Worm (Caenorhabditis elegans) whole organism, late embryonic: Measurements from ENCODE around the gene otpl-1.

Source experiments
- C08G9.2 ChIP-seq: sonication (generic microtip); optimal IDR thresholded peaks from 2 replicates; lab custom pipeline; 2016; ENCODE audit warnings: mild to moderate bottlenecking, missing genetic modification characterization, moderate library complexity, missing compliant biosample characterization
- F13H6.1 ChIP-seq: sonication (generic microtip); optimal IDR thresholded peaks from 2 replicates; lab custom pipeline; 2016; ENCODE audit warnings: missing genetic modification characterization, missing compliant biosample characterization
- K02D7.2 ChIP-seq: sonication (generic microtip); optimal IDR thresholded peaks from 2 replicates; lab custom pipeline; 2017; ENCODE audit warnings: mild to moderate bottlenecking, missing genetic modification characterization, missing compliant biosample characterization
- T23F11.4 ChIP-seq: fragments of 200-800 bp; sonication (Bioruptor generic); optimal IDR thresholded peaks from 2 replicates; lab custom pipeline; 2018; ENCODE audit warnings: mild to moderate bottlenecking, missing genetic modification characterization, missing compliant biosample characterization
- ceh-14 ChIP-seq: sonication (generic microtip); optimal IDR thresholded peaks from 2 replicates; lab custom pipeline; 2016; ENCODE audit warnings: missing genotype, missing genetic modification characterization, missing compliant biosample characterization
- ceh-19 ChIP-seq: fragments of 200-800 bp; sonication (Bioruptor generic); optimal IDR thresholded peaks from 2 replicates; lab custom pipeline; 2018; ENCODE audit warnings: mild to moderate bottlenecking, missing genetic modification characterization, missing compliant biosample characterization
- ceh-2 ChIP-seq: sonication (generic microtip); optimal IDR thresholded peaks from 2 replicates; lab custom pipeline; 2016; ENCODE audit warnings: missing genotype, missing genetic modification characterization, missing compliant biosample characterization
- ceh-22 ChIP-seq: sonication (generic microtip); optimal IDR thresholded peaks from 2 replicates; lab custom pipeline; 2017; ENCODE audit warnings: missing biosample characterization, missing genetic modification characterization
- ceh-24 ChIP-seq: sonication (generic microtip); optimal IDR thresholded peaks from 2 replicates; lab custom pipeline; 2016; ENCODE audit warnings: mild to moderate bottlenecking, missing genetic modification characterization, missing compliant biosample characterization
- ceh-31 ChIP-seq: sonication (generic microtip); optimal IDR thresholded peaks from 2 replicates; lab custom pipeline; 2016; ENCODE audit warnings: missing genetic modification characterization, missing compliant biosample characterization
- ceh-34 ChIP-seq: sonication (generic microtip); optimal IDR thresholded peaks from 2 replicates; lab custom pipeline; 2016; ENCODE audit warnings: mild to moderate bottlenecking, missing genetic modification characterization, missing compliant biosample characterization
- ceh-48 ChIP-seq: sonication (generic microtip); optimal IDR thresholded peaks from 2 replicates; lab custom pipeline; 2016; ENCODE audit warnings: missing genetic modification characterization, inconsistent platforms, missing compliant biosample characterization
- ceh-6 ChIP-seq: fragments of 200-800 bp; sonication (Bioruptor generic); optimal IDR thresholded peaks from 2 replicates; lab custom pipeline; 2018; ENCODE audit warnings: mild to moderate bottlenecking, missing genetic modification characterization, missing compliant biosample characterization
- dmd-4 ChIP-seq: sonication (generic microtip); optimal IDR thresholded peaks from 2 replicates; lab custom pipeline; 2016; ENCODE audit warnings: borderline replicate concordance, missing genetic modification characterization, missing compliant biosample characterization
- dve-1 ChIP-seq: sonication (generic microtip); optimal IDR thresholded peaks from 2 replicates; lab custom pipeline; 2017; ENCODE audit warnings: antibody characterized with exemption, mild to moderate bottlenecking, missing genetic modification characterization, missing compliant biosample characterization
- elt-2 ChIP-seq: sonication (generic microtip); optimal IDR thresholded peaks from 2 replicates; lab custom pipeline; 2016; ENCODE audit warnings: missing genetic modification reagents, missing genetic modification characterization, missing compliant biosample characterization
- elt-4 ChIP-seq: sonication (generic microtip); optimal IDR thresholded peaks from 2 replicates; lab custom pipeline; 2016; ENCODE audit warnings: missing genetic modification characterization, missing compliant biosample characterization
- ets-4 ChIP-seq: sonication (generic microtip); optimal IDR thresholded peaks from 2 replicates; lab custom pipeline; 2016; ENCODE audit warnings: missing genetic modification characterization, missing compliant biosample characterization
- eyg-1 ChIP-seq: sonication (generic microtip); optimal IDR thresholded peaks from 2 replicates; lab custom pipeline; 2016; ENCODE audit warnings: missing genotype, missing genetic modification characterization, missing compliant biosample characterization
- fkh-6 ChIP-seq: sonication (generic microtip); optimal IDR thresholded peaks from 2 replicates; lab custom pipeline; 2016; ENCODE audit warnings: missing genetic modification characterization, missing compliant biosample characterization
- hlh-15 ChIP-seq: sonication (generic microtip); optimal IDR thresholded peaks from 2 replicates; lab custom pipeline; 2016; ENCODE audit warnings: missing genetic modification characterization, missing compliant biosample characterization
- hlh-30 ChIP-seq: sonication (generic microtip); optimal IDR thresholded peaks from 2 replicates; lab custom pipeline; 2017; ENCODE audit warnings: antibody characterized with exemption, missing genetic modification characterization, missing compliant biosample characterization; ENCODE audit not compliant: insufficient read depth
- hlh-6 ChIP-seq: sonication (generic microtip); optimal IDR thresholded peaks from 2 replicates; lab custom pipeline; 2016; ENCODE audit warnings: missing genotype, missing genetic modification characterization, missing compliant biosample characterization
- lim-6 ChIP-seq: sonication (generic microtip); optimal IDR thresholded peaks from 2 replicates; lab custom pipeline; 2016; ENCODE audit warnings: missing genetic modification characterization, missing compliant biosample characterization
- madf-2 ChIP-seq: sonication (generic microtip); optimal IDR thresholded peaks from 2 replicates; lab custom pipeline; 2017; ENCODE audit warnings: missing genetic modification characterization, missing compliant biosample characterization
- mec-3 ChIP-seq: sonication (generic microtip); optimal IDR thresholded peaks from 2 replicates; lab custom pipeline; 2016; ENCODE audit warnings: borderline replicate concordance, missing genetic modification characterization, missing compliant biosample characterization
- nfya-1 ChIP-seq: sonication (generic microtip); optimal IDR thresholded peaks from 2 replicates; lab custom pipeline; 2017; ENCODE audit warnings: missing genetic modification characterization, mild to moderate bottlenecking, missing compliant biosample characterization, antibody characterized with exemption, moderate library complexity
- nhr-11 ChIP-seq: fragments of 150-350 bp; optimal IDR thresholded peaks from 2 replicates; lab custom pipeline; 2014; ENCODE audit warnings: missing biosample characterization, missing genetic modification characterization
- nhr-232 ChIP-seq: sonication (generic microtip); optimal IDR thresholded peaks from 2 replicates; lab custom pipeline; 2016; ENCODE audit warnings: missing genetic modification characterization, missing compliant biosample characterization
- npax-4 ChIP-seq: sonication (generic microtip); optimal IDR thresholded peaks from 2 replicates; lab custom pipeline; 2016; ENCODE audit warnings: missing genetic modification characterization, missing compliant biosample characterization
- odd-2 ChIP-seq: sonication (generic microtip); optimal IDR thresholded peaks from 2 replicates; lab custom pipeline; 2017; ENCODE audit warnings: antibody characterized with exemption, mild to moderate bottlenecking, missing genetic modification characterization, missing compliant biosample characterization
- pat-9 ChIP-seq: fragments of 200-800 bp; sonication (Bioruptor generic); optimal IDR thresholded peaks from 2 replicates; lab custom pipeline; 2018; ENCODE audit warnings: mild to moderate bottlenecking, missing genetic modification characterization, moderate library complexity, missing compliant biosample characterization
- pha-2 ChIP-seq: sonication (generic microtip); optimal IDR thresholded peaks from 2 replicates; lab custom pipeline; 2017; ENCODE audit warnings: mild to moderate bottlenecking, missing genetic modification characterization, missing compliant biosample characterization
- pha-4 ChIP-seq: fragments of 150-350 bp; optimal IDR thresholded peaks from 2 replicates; lab custom pipeline; 2018; ENCODE audit warnings: missing biosample characterization, missing genetic modification reagents, missing genetic modification characterization
- pros-1 ChIP-seq: fragments of 150-350 bp; optimal IDR thresholded peaks from 2 replicates; lab custom pipeline; 2014; ENCODE audit warnings: missing biosample characterization, missing genetic modification reagents, missing genetic modification characterization
- sdc-2 ChIP-seq: sonication (generic microtip); optimal IDR thresholded peaks from 2 replicates; lab custom pipeline; 2016; ENCODE audit warnings: missing genotype, missing genetic modification characterization, missing compliant biosample characterization
- sox-2 ChIP-seq: fragments of 200-800 bp; sonication (Bioruptor generic); IDR thresholded peaks from 2 replicates; pipeline ENCODE4 v1.3.6; 2022; ENCODE audit warnings: missing genetic modification reagents, missing genetic modification characterization, missing compliant biosample characterization
- sox-4 ChIP-seq: sonication (generic microtip); optimal IDR thresholded peaks from 2 replicates; lab custom pipeline; 2017; ENCODE audit warnings: mild to moderate bottlenecking, missing genetic modification characterization, inconsistent platforms, missing compliant biosample characterization
- tbx-2 ChIP-seq: sonication (generic microtip); optimal IDR thresholded peaks from 2 replicates; lab custom pipeline; 2016; ENCODE audit warnings: missing genetic modification characterization, missing compliant biosample characterization
- tbx-7 ChIP-seq: sonication (generic microtip); optimal IDR thresholded peaks from 2 replicates; lab custom pipeline; 2016; ENCODE audit warnings: missing genotype, missing genetic modification characterization, missing compliant biosample characterization
- ttx-3 ChIP-seq: sonication (generic microtip); optimal IDR thresholded peaks from 2 replicates; lab custom pipeline; 2016; ENCODE audit warnings: missing genetic modification reagents, missing genetic modification characterization, missing compliant biosample characterization
- unc-42 ChIP-seq: sonication (generic microtip); optimal IDR thresholded peaks from 2 replicates; lab custom pipeline; 2016; ENCODE audit warnings: missing genotype, missing genetic modification characterization, missing compliant biosample characterization
- unc-55 ChIP-seq: sonication (generic microtip); optimal IDR thresholded peaks from 2 replicates; lab custom pipeline; 2017; ENCODE audit warnings: missing biosample characterization, missing genetic modification reagents, missing genetic modification characterization
- unc-86 ChIP-seq: sonication (generic microtip); optimal IDR thresholded peaks from 2 replicates; lab custom pipeline; 2016; ENCODE audit warnings: missing genetic modification characterization, missing compliant biosample characterization

Gene otpl-1

DNA sequence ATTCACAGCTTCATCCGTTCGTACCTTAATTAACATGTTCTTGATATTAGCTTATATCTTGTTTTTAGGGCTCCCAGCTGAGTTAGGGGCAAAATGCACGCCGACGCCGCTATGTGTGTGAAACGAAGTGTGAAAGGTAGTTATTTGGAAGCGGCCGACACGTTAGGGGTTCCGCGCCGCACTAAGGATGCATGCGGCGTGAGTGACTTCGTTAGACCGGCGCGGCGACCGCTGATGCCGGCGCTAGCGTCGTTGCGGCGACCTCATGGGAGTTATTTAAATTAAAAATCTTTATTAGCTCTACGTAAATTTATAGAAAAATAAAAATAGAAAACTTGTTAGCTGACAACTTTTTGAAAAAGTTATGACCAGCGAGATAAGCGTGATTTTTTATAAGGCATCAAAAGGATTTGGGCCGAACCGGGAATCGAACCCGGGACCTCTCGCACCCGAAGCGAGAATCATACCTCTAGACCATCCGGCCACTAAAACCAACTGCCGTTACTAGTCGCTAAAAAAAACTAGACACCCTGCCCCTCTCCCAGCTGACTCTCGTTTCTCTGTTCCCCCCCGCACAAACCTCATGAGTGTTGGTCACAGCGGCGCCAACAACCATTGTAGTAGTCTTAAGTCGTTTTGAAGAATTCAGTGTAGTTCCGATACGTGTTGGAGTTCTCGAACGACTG, 16.9 kb upstream of the otpl-1 start (continued):
- TF ChIP-seq unc-86 (peak; percentile 32), ceh-48 (peak; percentile 40), C08G9.2 (tag; lab: Kevin White, UChicago) (peak; percentile 28), lim-6 (tag; lab: Kevin White, UChicago) (no peak), nhr-232 (tag; lab: Kevin White, UChicago) (peak; percentile 63), F13H6.1 (tag; lab: Kevin White, UChicago) (no peak), hlh-30 (tag; lab: Kevin White, UChicago) (peak; percentile 1), ceh-14 (tag; lab: Kevin White, UChicago) (peak; percentile 22), tbx-2 (tag; lab: Kevin White, UChicago) (peak; percentile 47), K02D7.2 (tag; lab: Kevin White, UChicago) (peak; percentile 20), dve-1 (tag; lab: Kevin White, UChicago) (no peak), unc-55 (GFP tag; lab: Kevin White, UChicago) (no peak), elt-4 (no peak), pha-2 (tag; lab: Kevin White, UChicago) (peak; percentile 2), hlh-6 (no peak), pat-9 (tag; lab: Kevin White, UChicago) (peak; percentile 49), odd-2 (tag; lab: Kevin White, UChicago) (peak; percentile 46), tbx-7 (no peak), sox-4 (tag; lab: Kevin White, UChicago) (peak; percentile 56), pros-1 (tag; lab: Kevin White, UChicago) (no peak), mec-3 (no peak), unc-42 (no peak), T23F11.4 (GFP tag; lab: Kevin White, UChicago) (peak; percentile 37), ceh-31 (tag; lab: Kevin White, UChicago) (no peak), nhr-11 (tag; lab: Kevin White, UChicago) (no peak), pha-4 (tag; lab: Kevin White, UChicago) (no peak), npax-4 (tag; lab: Kevin White, UChicago) (peak; percentile 33), ttx-3 (tag; lab: Kevin White, UChicago) (peak; percentile 56), ceh-22 (tag; lab: Kevin White, UChicago) (no peak), ceh-6 (GFP tag; lab: Kevin White, UChicago) (peak; percentile 56), ceh-24 (no peak), ceh-34 (peak; percentile 28), fkh-6 (tag; lab: Kevin White, UChicago) (peak; percentile 36), sox-2 (GFP tag; lab: Robert Waterston, UW) (no peak), hlh-15 (tag; lab: Kevin White, UChicago) (no peak), ceh-19 (no peak), ceh-2 (tag; lab: Kevin White, UChicago) (no peak), eyg-1 (tag; lab: Kevin White, UChicago) (no peak), nfya-1 (tag; lab: Kevin White, UChicago) (no peak), ets-4 (tag; lab: Kevin White, UChicago) (no peak), dmd-4 (no peak), elt-2 (tag; lab: Kevin White, UChicago) (peak; percentile 36), sdc-2 (tag; lab: Kevin White, UChicago) (peak; percentile 13), madf-2 (peak; percentile 23)
- TF ChIP-seq, all 69 proteins: peak for 34
